Fruit fly (Drosophila melanogaster) whole organism, embryonic: ENCODE data around the gene CG4702.

ENCODE experiments used
- BEAF-32 ChIP-seq: fragments of 200-800 bp; sonication (Bioruptor generic); optimal IDR thresholded peaks from 3 replicates; lab custom pipeline; 2017; ENCODE audit warnings: missing biosample characterization, missing genetic modification characterization, mild to moderate bottlenecking, moderate library complexity, missing genetic modification reagents
- Blimp-1 ChIP-seq: fragments of 200-800 bp; sonication (Bioruptor generic); optimal IDR thresholded peaks from 3 replicates; lab custom pipeline; 2018; ENCODE audit warnings: missing biosample characterization, missing genetic modification characterization, mild to moderate bottlenecking, moderate library complexity, missing genetic modification reagents
- CG1024 ChIP-seq: fragments of 200-800 bp; sonication (Bioruptor generic); IDR thresholded peaks from 2 replicates; pipeline ENCODE4 v1.3.6; 2022; ENCODE audit warnings: missing biosample characterization, missing genetic modification characterization
- CG12769 ChIP-seq: fragments of 200-800 bp; sonication (Bioruptor generic); optimal IDR thresholded peaks from 2 replicates; lab custom pipeline; 2019; ENCODE audit warnings: missing biosample characterization, mild to moderate bottlenecking, missing genetic modification characterization, moderate library complexity
- CG13287 ChIP-seq: fragments of 200-800 bp; sonication (Bioruptor generic); IDR thresholded peaks from 2 replicates; pipeline ENCODE4 v1.3.6; 2022; ENCODE audit warnings: missing biosample characterization, missing genetic modification characterization; ENCODE audit not compliant: partially characterized antibody
- CG17186 ChIP-seq: fragments of 200-800 bp; sonication (Bioruptor generic); optimal IDR thresholded peaks from 3 replicates; lab custom pipeline; 2017; ENCODE audit warnings: missing biosample characterization, missing genetic modification reagents, missing genetic modification characterization
- CG17359 ChIP-seq: fragments of 200-800 bp; sonication (Bioruptor generic); optimal IDR thresholded peaks from 3 replicates; lab custom pipeline; 2018; ENCODE audit warnings: missing biosample characterization, mild to moderate bottlenecking, missing genetic modification characterization, moderate library complexity
- CG30020 ChIP-seq: fragments of 200-800 bp; optimal IDR thresholded peaks from 2 replicates; lab custom pipeline; 2019; ENCODE audit warnings: missing biosample characterization, mild to moderate bottlenecking, missing genetic modification characterization, moderate library complexity
- CG31441 ChIP-seq: fragments of 200-800 bp; sonication (Bioruptor generic); IDR thresholded peaks from 2 replicates; pipeline ENCODE4 v1.3.6; 2022; ENCODE audit warnings: missing biosample characterization, missing genetic modification characterization
- CG34422 ChIP-seq: fragments of 200-800 bp; sonication (Bioruptor generic); IDR thresholded peaks from 3 replicates; pipeline ENCODE4 v1.3.6; 2022; ENCODE audit warnings: missing biosample characterization, missing genetic modification characterization
- CG5180 ChIP-seq: fragments of 200-800 bp; sonication (Bioruptor generic); optimal IDR thresholded peaks from 3 replicates; lab custom pipeline; 2017; ENCODE audit warnings: missing biosample characterization, missing genetic modification characterization, mild to moderate bottlenecking, moderate library complexity, missing genetic modification reagents
- CG5245 ChIP-seq: fragments of 200-800 bp; sonication (Bioruptor generic); optimal IDR thresholded peaks from 3 replicates; lab custom pipeline; 2016; ENCODE audit warnings: missing biosample characterization, missing genetic modification characterization
- CG6791 ChIP-seq: fragments of 200-800 bp; sonication (Bioruptor generic); IDR thresholded peaks from 3 replicates; pipeline ENCODE4 v1.3.6; 2022; ENCODE audit warnings: missing biosample characterization, missing genetic modification characterization; ENCODE audit not compliant: partially characterized antibody
- D ChIP-seq, 2 experiments: fragments of 200-800 bp in 1 of 2; fragments of >200 bp in 1 of 2; sonication (Bioruptor generic) in 1 of 2; optimal IDR thresholded peaks; 2 replicates in 1 of 2; 3 replicates in 1 of 2; lab custom pipeline; 2017; ENCODE audit warnings: mild to moderate bottlenecking in 1 of 2, missing biosample characterization in 1 of 2, missing genetic modification characterization in 1 of 2, missing genetic modification reagents in 1 of 2
- Deaf1 ChIP-seq: fragments of 200-800 bp; optimal IDR thresholded peaks from 3 replicates; lab custom pipeline; 2019; ENCODE audit warnings: missing biosample characterization, mild to moderate bottlenecking, missing genetic modification characterization, moderate library complexity
- Dll ChIP-seq: fragments of 200-800 bp; sonication (Bioruptor generic); IDR thresholded peaks from 4 replicates; pipeline ENCODE4 v1.3.6; 2022; ENCODE audit warnings: missing biosample characterization, missing genetic modification characterization; ENCODE audit not compliant: partially characterized antibody
- Ets65A ChIP-seq: fragments of 200-800 bp; sonication (Bioruptor generic); peaks from one replicate; lab custom pipeline; 2016; ENCODE audit warnings: missing biosample characterization, missing genetic modification characterization
- Mad ChIP-seq: fragments of 200-800 bp; sonication (Bioruptor generic); optimal IDR thresholded peaks from 2 replicates; lab custom pipeline; 2016; ENCODE audit warnings: missing biosample characterization, missing genetic modification characterization
- Ptx1 ChIP-seq: fragments of 200-800 bp; sonication (Bioruptor generic); IDR thresholded peaks from 2 replicates; pipeline ENCODE4 v1.3.6; 2022; ENCODE audit warnings: missing biosample characterization, missing genetic modification characterization
- Scr ChIP-seq: fragments of 200-800 bp; sonication (Bioruptor generic); IDR thresholded peaks from 2 replicates; pipeline ENCODE4 v1.3.6; 2022; ENCODE audit warnings: missing biosample characterization, missing genetic modification characterization; ENCODE audit not compliant: partially characterized antibody
- Sry-β ChIP-seq: fragments of 200-800 bp; sonication (Bioruptor generic); optimal IDR thresholded peaks from 2 replicates; lab custom pipeline; 2018; ENCODE audit warnings: missing biosample characterization, mild to moderate bottlenecking, missing genetic modification characterization, moderate library complexity
- cad ChIP-seq: fragments of >200 bp; optimal IDR thresholded peaks from 2 replicates; lab custom pipeline; 2017; ENCODE audit warnings: missing biosample characterization, missing genetic modification characterization
- cas ChIP-seq: fragments of 200-800 bp; sonication (Bioruptor generic); IDR thresholded peaks from 2 replicates; pipeline ENCODE4 v1.3.6; 2022; ENCODE audit warnings: missing biosample characterization, missing genetic modification characterization
- chm ChIP-seq: fragments of 200-800 bp; sonication (Bioruptor generic); IDR thresholded peaks from 2 replicates; pipeline ENCODE4 v1.3.6; 2022; ENCODE audit warnings: missing biosample characterization, missing genetic modification characterization
- hbn ChIP-seq: fragments of 200-800 bp; sonication (Bioruptor generic); IDR thresholded peaks from 2 replicates; pipeline ENCODE4 v1.3.6; 2022; ENCODE audit warnings: missing biosample characterization, missing genetic modification characterization; ENCODE audit not compliant: partially characterized antibody
- inv ChIP-seq: fragments of 200-800 bp; sonication (Bioruptor generic); IDR thresholded peaks from 2 replicates; pipeline ENCODE4 v1.3.6; 2022; ENCODE audit warnings: missing biosample characterization, missing genetic modification characterization; ENCODE audit not compliant: partially characterized antibody
- kni ChIP-seq: fragments of 200-800 bp; sonication (Bioruptor generic); optimal IDR thresholded peaks from 3 replicates; lab custom pipeline; 2017; ENCODE audit warnings: mild to moderate bottlenecking, missing biosample characterization, missing genetic modification reagents, missing genetic modification characterization
- knrl ChIP-seq: fragments of 200-800 bp; sonication (Bioruptor generic); IDR thresholded peaks from 3 replicates; pipeline ENCODE4 v1.3.6; 2022; ENCODE audit warnings: missing biosample characterization, missing genetic modification characterization; ENCODE audit not compliant: partially characterized antibody
- pfk ChIP-seq: fragments of 200-800 bp; sonication (Bioruptor generic); optimal IDR thresholded peaks from 2 replicates; lab custom pipeline; 2018; ENCODE audit warnings: missing biosample characterization, mild to moderate bottlenecking, missing genetic modification characterization, moderate library complexity
- row ChIP-seq: fragments of 200-800 bp; sonication (Bioruptor generic); IDR thresholded peaks from 3 replicates; pipeline ENCODE4 v1.3.6; 2022; ENCODE audit warnings: missing biosample characterization, missing genetic modification characterization
- stwl ChIP-seq: fragments of 200-800 bp; sonication (Bioruptor generic); optimal IDR thresholded peaks from 3 replicates; lab custom pipeline; 2018; ENCODE audit warnings: missing biosample characterization, mild to moderate bottlenecking, missing genetic modification characterization, moderate library complexity
- tll ChIP-seq, 2 experiments: fragments of 200-800 bp in 1 of 2; fragments of >200 bp in 1 of 2; sonication (Bioruptor generic) in 1 of 2; optimal IDR thresholded peaks; 2 replicates each; lab custom pipeline; 2017 to 2019; ENCODE audit warnings: missing biosample characterization in 2 of 2, missing genetic modification characterization in 2 of 2, mild to moderate bottlenecking in 1 of 2, moderate library complexity in 1 of 2
- zen ChIP-seq: fragments of 200-800 bp; sonication (Bioruptor generic); optimal IDR thresholded peaks from 3 replicates; lab custom pipeline; 2018; ENCODE audit warnings: missing biosample characterization, mild to moderate bottlenecking, missing genetic modification characterization, moderate library complexity

Gene CG4702

dm6 chr3R:12128151-12128970 is at the start of gene CG4702:
CG4702 (minus strand) TSS chr3R:12128201.
- peak; percentile 7 for TF ChIP-seq Blimp-1 (GFP tag; lab: Kevin White, UChicago)
- 0 out of 3 replicates have a peak, but pooled peaks have one; percentile 10 for TF ChIP-seq CG6791
- TF ChIP-seq D (optimal IDR thresholded peaks at IDR 0.05; lab: Kevin White, UChicago), result peak; percentile 96
- TF ChIP-seq D (GFP tag; optimal IDR thresholded peaks at IDR 0.05; lab: Kevin White, UChicago), result no peak
- TF ChIP-seq inv, result no peak
- peak; percentile 13 for TF ChIP-seq Deaf1 (tag; lab: Kevin White, UChicago)
- no peak for TF ChIP-seq CG30020
- peak in 1 of 2 experiments; percentile 100 for TF ChIP-seq tll (GFP tag; optimal IDR thresholded peaks at IDR 0.05; lab: Kevin White, UChicago)
- TF ChIP-seq CG12769 (tag; lab: Kevin White, UChicago), result peak; percentile 64
- peak; percentile 25 for TF ChIP-seq kni (GFP tag; lab: Kevin White, UChicago)
- TF ChIP-seq chm (GFP tag; lab: Robert Waterston, UW), result no peak
- peak; percentile 6 for TF ChIP-seq Ets65A (GFP tag; lab: Kevin White, UChicago)
- 0 out of 2 replicates have a peak, but pooled peaks have one; percentile 14 for TF ChIP-seq CG31441 (GFP tag; lab: Robert Waterston, UW)
- TF ChIP-seq Dll (GFP tag; lab: Robert Waterston, UW), result peak; percentile 35; the same call in 1 of the 4 replicates
- peak; percentile 26 for TF ChIP-seq BEAF-32 (GFP tag; lab: Kevin White, UChicago)
- peak; percentile 97 for TF ChIP-seq cad (GFP tag; lab: Kevin White, UChicago)
- TF ChIP-seq cas (GFP tag; lab: Robert Waterston, UW), result no peak
- TF ChIP-seq hbn (GFP tag; lab: Robert Waterston, UW), result 0 out of 2 replicates have a peak, but pooled peaks have one; percentile 36
- TF ChIP-seq Mad (GFP tag; lab: Kevin White, UChicago), result no peak
- peak; percentile 15 for TF ChIP-seq stwl (tag; lab: Kevin White, UChicago)
- TF ChIP-seq knrl, result 0 out of 3 replicates have a peak, but pooled peaks have one; percentile 36
- peak; percentile 98 for TF ChIP-seq zen (tag; lab: Kevin White, UChicago)
- no peak for TF ChIP-seq CG13287 (GFP tag; lab: Robert Waterston, UW)
- peak; percentile 91 for TF ChIP-seq Sry-β (GFP tag; lab: Kevin White, UChicago)
- TF ChIP-seq Scr (GFP tag; lab: Robert Waterston, UW), result peak; percentile 63
- TF ChIP-seq row, result peak; percentile 63; the same call in 2 of the 3 replicates
- TF ChIP-seq CG5180 (GFP tag; lab: Kevin White, UChicago), result peak; percentile 99

DNA sequence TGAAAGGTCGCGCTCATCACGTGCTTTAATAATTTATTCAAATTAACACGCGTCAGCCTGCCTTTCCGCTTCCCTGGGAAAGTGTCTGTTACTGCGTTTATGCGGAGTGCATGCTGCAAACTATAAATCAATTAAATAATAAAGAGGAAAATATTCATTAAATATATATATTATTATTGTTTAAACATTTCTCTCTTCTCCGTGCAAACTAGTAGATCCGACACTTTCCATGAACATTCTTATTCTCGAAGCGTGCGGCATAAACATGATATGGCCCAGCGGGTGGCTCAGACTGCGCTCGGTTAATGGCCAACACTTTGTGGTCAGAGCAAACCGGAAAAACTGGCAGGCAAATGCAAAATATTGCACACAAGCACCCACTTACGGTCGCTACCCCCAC is 40.3 kb upstream of the CG4702 start:
- TF ChIP-seq CG34422 (GFP tag; lab: Robert Waterston, UW) (no peak), CG5245 (GFP tag; lab: Kevin White, UChicago) (no peak), Sry-β (GFP tag; lab: Kevin White, UChicago) (no peak), zen (tag; lab: Kevin White, UChicago) (peak; percentile 5), Ptx1 (GFP tag; lab: Robert Waterston, UW) (0 out of 2 replicates have a peak, but pooled peaks have one; percentile 10), CG17359 (tag; lab: Kevin White, UChicago) (no peak), CG17186 (GFP tag; lab: Kevin White, UChicago) (no peak), CG1024 (GFP tag; lab: Robert Waterston, UW) (no peak), pfk (GFP tag; lab: Kevin White, UChicago) (no peak)
